Worm (Caenorhabditis elegans): ENCODE results near the gene F08D12.7.

DNA sequence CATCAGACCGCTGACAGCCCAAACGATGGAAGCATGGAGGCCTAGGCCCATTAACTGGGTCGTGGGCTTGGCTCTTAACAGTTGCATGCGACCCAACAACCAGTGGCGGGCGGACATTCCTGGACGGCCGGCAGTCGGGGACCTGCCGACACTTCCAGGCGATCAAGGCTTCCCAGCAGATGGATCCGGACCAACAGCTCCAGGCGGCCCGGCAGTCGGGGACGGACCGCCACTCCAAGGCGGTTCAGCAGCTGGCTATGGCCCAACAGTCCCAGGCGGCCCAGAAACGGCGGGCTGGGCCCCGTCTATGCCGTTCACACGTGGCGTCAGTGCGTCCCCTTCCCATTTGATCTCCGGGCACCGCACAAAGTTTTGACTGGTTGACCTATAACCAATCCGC lies 27.5 kb downstream of the F08D12.7 start:
- no peak for TF ChIP-seq hlh-11 (tag; optimal IDR thresholded peaks at IDR 0.05)
- TF ChIP-seq unc-130 (GFP tag; optimal IDR thresholded peaks at IDR 0.05): no peak
- TF ChIP-seq lin-15B (tag; optimal IDR thresholded peaks at IDR 0.05): no peak

Measured in whole organism, L4 larva.